Fruit fly (Drosophila melanogaster) whole organism, embryonic: ENCODE results near the gene CG1638.

Experiments used
- Bgb ChIP-seq: fragments of 200-800 bp; sonication (Bioruptor generic); IDR thresholded peaks from 2 replicates; pipeline ENCODE4 v1.3.6; 2022; ENCODE audit warnings: missing biosample characterization, missing genetic modification characterization; ENCODE audit not compliant: partially characterized antibody
- CG10462 ChIP-seq: fragments of 200-800 bp; sonication (Bioruptor generic); optimal IDR thresholded peaks from 2 replicates; lab custom pipeline; 2016; ENCODE audit warnings: missing biosample characterization, missing genetic modification characterization
- CG11504 ChIP-seq: fragments of 200-800 bp; sonication (Bioruptor generic); optimal IDR thresholded peaks from 3 replicates; lab custom pipeline; 2019; ENCODE audit warnings: missing biosample characterization, mild to moderate bottlenecking, missing genetic modification characterization, moderate library complexity
- CG11695 ChIP-seq: fragments of 200-800 bp; sonication (Bioruptor generic); IDR thresholded peaks from 3 replicates; pipeline ENCODE4 v1.3.6; 2022; ENCODE audit warnings: missing biosample characterization, missing genetic modification characterization
- CG12942 ChIP-seq: fragments of 200-800 bp; sonication (Bioruptor generic); optimal IDR thresholded peaks from 3 replicates; lab custom pipeline; 2016; ENCODE audit warnings: missing biosample characterization, missing genetic modification characterization
- CG13894 ChIP-seq: fragments of 200-800 bp; sonication (Bioruptor generic); optimal IDR thresholded peaks from 3 replicates; lab custom pipeline; 2018; ENCODE audit warnings: missing biosample characterization, mild to moderate bottlenecking, missing genetic modification characterization, moderate library complexity
- CG16863 ChIP-seq: fragments of 200-800 bp; sonication (Bioruptor generic); optimal IDR thresholded peaks from 3 replicates; lab custom pipeline; 2016; ENCODE audit warnings: missing biosample characterization, missing genetic modification characterization
- CG17361 ChIP-seq: fragments of 200-800 bp; sonication (Bioruptor generic); IDR thresholded peaks from 3 replicates; pipeline ENCODE4 v1.3.6; 2022; ENCODE audit warnings: missing biosample characterization, missing genetic modification characterization
- CG17385 ChIP-seq: fragments of 200-800 bp; sonication (Bioruptor generic); optimal IDR thresholded peaks from 3 replicates; lab custom pipeline; 2018; ENCODE audit warnings: missing biosample characterization, mild to moderate bottlenecking, missing genetic modification characterization
- CG17802 ChIP-seq: fragments of 200-800 bp; sonication (Bioruptor generic); optimal IDR thresholded peaks from 2 replicates; lab custom pipeline; 2018; ENCODE audit warnings: missing biosample characterization, mild to moderate bottlenecking, missing genetic modification characterization, moderate library complexity
- CG18011 ChIP-seq: fragments of 200-800 bp; sonication (Bioruptor generic); optimal IDR thresholded peaks from 2 replicates; lab custom pipeline; 2017; ENCODE audit warnings: missing biosample characterization, missing genetic modification characterization, mild to moderate bottlenecking, moderate library complexity, missing genotype
- CG30020 ChIP-seq: fragments of 200-800 bp; optimal IDR thresholded peaks from 2 replicates; lab custom pipeline; 2019; ENCODE audit warnings: missing biosample characterization, mild to moderate bottlenecking, missing genetic modification characterization, moderate library complexity
- CG32772 ChIP-seq: fragments of 200-800 bp; sonication (Bioruptor generic); IDR thresholded peaks from 2 replicates; pipeline ENCODE4 v1.3.6; 2022; ENCODE audit warnings: missing biosample characterization, missing genetic modification characterization
- CG3407 ChIP-seq: fragments of 200-800 bp; sonication (Bioruptor generic); optimal IDR thresholded peaks from 2 replicates; lab custom pipeline; 2018; ENCODE audit warnings: missing biosample characterization, mild to moderate bottlenecking, missing genetic modification characterization
- CG3995 ChIP-seq: fragments of 200-800 bp; sonication (Bioruptor generic); optimal IDR thresholded peaks from 3 replicates; lab custom pipeline; 2016; ENCODE audit warnings: missing biosample characterization, missing genetic modification characterization
- CG4617 ChIP-seq: fragments of 200-800 bp; sonication (Bioruptor generic); optimal IDR thresholded peaks from 3 replicates; lab custom pipeline; 2016; ENCODE audit warnings: missing biosample characterization, missing genetic modification characterization, borderline replicate concordance
- CG8765 ChIP-seq: fragments of 200-800 bp; sonication (Bioruptor generic); IDR thresholded peaks from 2 replicates; pipeline ENCODE4 v1.3.6; 2022; ENCODE audit warnings: missing biosample characterization, missing genetic modification characterization
- CoRest ChIP-seq: fragments of 200-800 bp; sonication (Bioruptor generic); optimal IDR thresholded peaks from 3 replicates; lab custom pipeline; 2018; ENCODE audit warnings: missing biosample characterization, mild to moderate bottlenecking, missing genetic modification characterization, moderate library complexity
- D19A ChIP-seq: fragments of 200-800 bp; optimal IDR thresholded peaks from 3 replicates; lab custom pipeline; 2019; ENCODE audit warnings: missing biosample characterization, mild to moderate bottlenecking, missing genetic modification characterization, moderate library complexity
- Doc3 ChIP-seq: fragments of 200-800 bp; sonication (Bioruptor generic); IDR thresholded peaks from 3 replicates; pipeline ENCODE4 v1.3.6; 2022; ENCODE audit warnings: missing biosample characterization, missing genetic modification characterization; ENCODE audit not compliant: partially characterized antibody
- Ets97D ChIP-seq: fragments of 200-800 bp; sonication (Bioruptor generic); optimal IDR thresholded peaks from 3 replicates; lab custom pipeline; 2016; ENCODE audit warnings: missing biosample characterization, missing genetic modification characterization
- GATAe ChIP-seq: fragments of 200-800 bp; sonication (Bioruptor generic); conservative IDR thresholded peaks from 2 replicates; pipeline ENCODE4 v1.3.6; 2022; ENCODE audit warnings: missing biosample characterization, missing genetic modification characterization
- HHEX ChIP-seq: fragments of 200-800 bp; sonication (Bioruptor generic); optimal IDR thresholded peaks from 3 replicates; lab custom pipeline; 2017; ENCODE audit warnings: missing biosample characterization, mild to moderate bottlenecking, missing genetic modification characterization, missing genetic modification reagents
- Lpt ChIP-seq: fragments of >200 bp; optimal IDR thresholded peaks from 2 replicates; lab custom pipeline; 2018; ENCODE audit warnings: missing biosample characterization, missing genetic modification characterization
- Nf-YA ChIP-seq: fragments of 200-800 bp; sonication (Bioruptor generic); IDR thresholded peaks from 2 replicates; pipeline ENCODE4 v1.3.6; 2022; ENCODE audit warnings: missing biosample characterization, missing genetic modification characterization
- Nf-YB ChIP-seq: fragments of 200-800 bp; sonication (Bioruptor generic); optimal IDR thresholded peaks from 3 replicates; lab custom pipeline; 2019; ENCODE audit warnings: missing biosample characterization, mild to moderate bottlenecking, missing genetic modification characterization, moderate library complexity
- Optix ChIP-seq: fragments of 200-800 bp; sonication (Bioruptor generic); IDR thresholded peaks from 3 replicates; pipeline ENCODE4 v1.3.6; 2022; ENCODE audit warnings: missing biosample characterization, missing genetic modification characterization
- PHDP ChIP-seq: fragments of 200-800 bp; sonication (Bioruptor generic); optimal IDR thresholded peaks from 3 replicates; lab custom pipeline; 2018; ENCODE audit warnings: missing biosample characterization, mild to moderate bottlenecking, missing genetic modification characterization, moderate library complexity
- Sry-δ ChIP-seq: fragments of 200-800 bp; sonication (Bioruptor generic); optimal IDR thresholded peaks from 2 replicates; lab custom pipeline; 2016; ENCODE audit warnings: missing biosample characterization, missing genetic modification characterization
- ara ChIP-seq: fragments of 200-800 bp; sonication (Bioruptor generic); IDR thresholded peaks from 2 replicates; pipeline ENCODE4 v1.3.6; 2022; ENCODE audit warnings: missing biosample characterization, missing genetic modification characterization
- ato ChIP-seq: fragments of 200-800 bp; sonication (Bioruptor generic); IDR thresholded peaks from 2 replicates; pipeline ENCODE4 v1.3.6; 2022; ENCODE audit warnings: missing biosample characterization, missing genetic modification characterization; ENCODE audit not compliant: partially characterized antibody
- caup ChIP-seq: fragments of 200-800 bp; sonication (Bioruptor generic); optimal IDR thresholded peaks from 3 replicates; lab custom pipeline; 2017; ENCODE audit warnings: missing biosample characterization, mild to moderate bottlenecking, missing genetic modification characterization, moderate library complexity; ENCODE audit not compliant: severe bottlenecking
- dan ChIP-seq: fragments of 200-800 bp; sonication (Bioruptor generic); IDR thresholded peaks from 2 replicates; pipeline ENCODE4 v1.3.6; 2022; ENCODE audit warnings: missing biosample characterization, missing genetic modification characterization
- danr ChIP-seq: fragments of 200-800 bp; sonication (Bioruptor generic); IDR thresholded peaks from 2 replicates; pipeline ENCODE4 v1.3.6; 2022; ENCODE audit warnings: missing biosample characterization, missing genetic modification characterization
- dpn ChIP-seq, 2 experiments: fragments of 200-800 bp; sonication (Bioruptor generic); optimal IDR thresholded peaks; 3 replicates each; lab custom pipeline; 2016; ENCODE audit warnings: missing biosample characterization in 2 of 2, missing genetic modification characterization in 2 of 2
- dysf ChIP-seq: fragments of 200-800 bp; sonication (Bioruptor generic); IDR thresholded peaks from 3 replicates; pipeline ENCODE4 v1.3.6; 2022; ENCODE audit warnings: missing biosample characterization, missing genetic modification characterization
- fd3F ChIP-seq: fragments of 200-800 bp; sonication (Bioruptor generic); optimal IDR thresholded peaks from 2 replicates; lab custom pipeline; 2018; ENCODE audit warnings: missing biosample characterization, mild to moderate bottlenecking, missing genetic modification characterization, moderate library complexity
- gce ChIP-seq: fragments of 200-800 bp; sonication (Bioruptor generic); IDR thresholded peaks from 3 replicates; pipeline ENCODE4 v1.3.6; 2022; ENCODE audit warnings: missing biosample characterization, missing genetic modification characterization
- gro ChIP-seq: fragments of 200-800 bp; sonication (Bioruptor generic); optimal IDR thresholded peaks from 2 replicates; lab custom pipeline; 2016; ENCODE audit warnings: missing biosample characterization, missing genetic modification characterization
- gsb ChIP-seq: fragments of 200-800 bp; sonication (Bioruptor generic); IDR thresholded peaks from 2 replicates; pipeline ENCODE4 v1.3.6; 2022; ENCODE audit warnings: missing biosample characterization, missing genetic modification characterization
- h ChIP-seq: fragments of >200 bp; optimal IDR thresholded peaks from 2 replicates; lab custom pipeline; 2017
- hb ChIP-seq: fragments of 200-800 bp; sonication (Bioruptor generic); IDR thresholded peaks from 3 replicates; pipeline ENCODE4 v1.3.6; 2022; ENCODE audit warnings: missing biosample characterization, missing genetic modification characterization; ENCODE audit not compliant: partially characterized antibody
- hbn ChIP-seq: fragments of 200-800 bp; sonication (Bioruptor generic); IDR thresholded peaks from 2 replicates; pipeline ENCODE4 v1.3.6; 2022; ENCODE audit warnings: missing biosample characterization, missing genetic modification characterization; ENCODE audit not compliant: partially characterized antibody
- hkb ChIP-seq, 2 experiments: fragments of 200-800 bp in 1 of 2; fragments of >200 bp in 1 of 2; sonication (Bioruptor generic) in 1 of 2; IDR thresholded peaks in 1 of 2; optimal IDR thresholded peaks in 1 of 2; 2 replicates each; pipeline versions ENCODE4 v1.3.6 to Lab custom; 2017 to 2022; ENCODE audit warnings: missing biosample characterization in 1 of 2, missing genetic modification characterization in 1 of 2
- nau ChIP-seq: fragments of 200-800 bp; sonication (Bioruptor generic); optimal IDR thresholded peaks from 3 replicates; lab custom pipeline; 2017; ENCODE audit warnings: missing biosample characterization, mild to moderate bottlenecking, missing genetic modification characterization, missing genetic modification reagents
- phol ChIP-seq: fragments of 200-800 bp; sonication (Bioruptor generic); optimal IDR thresholded peaks from 3 replicates; lab custom pipeline; 2018; ENCODE audit warnings: missing biosample characterization, mild to moderate bottlenecking, missing genetic modification characterization, moderate library complexity
- scrt ChIP-seq: fragments of 200-800 bp; sonication (Bioruptor generic); optimal IDR thresholded peaks from 2 replicates; lab custom pipeline; 2018; ENCODE audit warnings: missing biosample characterization, mild to moderate bottlenecking, missing genetic modification characterization, moderate library complexity
- sisA ChIP-seq: fragments of 200-800 bp; sonication (Bioruptor generic); IDR thresholded peaks from 2 replicates; pipeline ENCODE4 v1.3.6; 2022; ENCODE audit warnings: missing biosample characterization, missing genetic modification characterization
- sna ChIP-seq: fragments of 200-800 bp; sonication (Bioruptor generic); IDR thresholded peaks from 2 replicates; pipeline ENCODE4 v1.3.6; 2022; ENCODE audit warnings: missing biosample characterization, missing genetic modification characterization; ENCODE audit not compliant: partially characterized antibody
- tin ChIP-seq: fragments of 200-800 bp; sonication (Bioruptor generic); optimal IDR thresholded peaks from 3 replicates; lab custom pipeline; 2016; ENCODE audit warnings: missing biosample characterization, missing genetic modification characterization

Gene CG1638

dm6 chr3R:31609413-31610054 lies 19.2 kb downstream of the CG1638 start (continued):
- TF ChIP-seq dan (GFP tag; lab: Robert Waterston, UW), result no peak
- no peak for TF ChIP-seq hkb (optimal IDR thresholded peaks at IDR 0.05; lab: Kevin White, UChicago)
- no peak for TF ChIP-seq hkb (GFP tag; IDR thresholded peaks at IDR 0.05; lab: Robert Waterston, UW)
- no peak for TF ChIP-seq Optix (GFP tag; lab: Robert Waterston, UW)
- no peak for TF ChIP-seq GATAe
- TF ChIP-seq CG3995 (GFP tag; lab: Kevin White, UChicago), result no peak
- no peak for TF ChIP-seq CG10462 (GFP tag; lab: Kevin White, UChicago)
- no peak for TF ChIP-seq Nf-YA (GFP tag; lab: Robert Waterston, UW)
- TF ChIP-seq Nf-YB, result peak; percentile 4
- no peak for TF ChIP-seq CG3407 (GFP tag; lab: Kevin White, UChicago)
- TF ChIP-seq gro (GFP tag; lab: Kevin White, UChicago), result peak; percentile 28
- no peak for TF ChIP-seq CG12942 (GFP tag; lab: Kevin White, UChicago)
- peak; percentile 31 to 40 for TF ChIP-seq dpn (GFP tag; optimal IDR thresholded peaks at IDR 0.05; lab: Kevin White, UChicago)
- TF ChIP-seq fd3F (GFP tag; lab: Kevin White, UChicago), result no peak
- TF ChIP-seq CG13894, result peak; percentile 85
- no peak for TF ChIP-seq ato (GFP tag; lab: Robert Waterston, UW)
- TF ChIP-seq CG17361 (GFP tag; lab: Robert Waterston, UW), result no peak
- peak; percentile 38 for TF ChIP-seq D19A
- peak; percentile 11 for TF ChIP-seq scrt (GFP tag; lab: Kevin White, UChicago)
- TF ChIP-seq PHDP (tag; lab: Kevin White, UChicago), result peak; percentile 49
- peak; percentile 85 for TF ChIP-seq Sry-δ (GFP tag; lab: Kevin White, UChicago)
- peak; percentile 69 for TF ChIP-seq Ets97D (GFP tag; lab: Kevin White, UChicago)
- no peak for TF ChIP-seq hbn (GFP tag; lab: Robert Waterston, UW)
- no peak for TF ChIP-seq Doc3 (GFP tag; lab: Robert Waterston, UW)
- TF ChIP-seq CG18011 (GFP tag; lab: Kevin White, UChicago), result no peak
- TF ChIP-seq phol (tag; lab: Kevin White, UChicago), result no peak
- no peak for TF ChIP-seq hb
- TF ChIP-seq CoRest (tag; lab: Kevin White, UChicago), result peak; percentile 5
- no peak for TF ChIP-seq CG11695 (GFP tag; lab: Robert Waterston, UW)
- no peak for TF ChIP-seq CG32772 (GFP tag; lab: Robert Waterston, UW)
- TF ChIP-seq CG8765 (GFP tag; lab: Robert Waterston, UW), result no peak
- no peak for TF ChIP-seq CG17802 (tag; lab: Kevin White, UChicago)
- no peak for TF ChIP-seq CG30020 (tag; lab: Kevin White, UChicago)
- TF ChIP-seq dysf, result no peak
- TF ChIP-seq nau (GFP tag; lab: Kevin White, UChicago), result no peak
- peak; percentile 20 for TF ChIP-seq CG4617 (GFP tag; lab: Kevin White, UChicago)
- no peak for TF ChIP-seq gsb (GFP tag; lab: Robert Waterston, UW)
- no peak for TF ChIP-seq danr (GFP tag; lab: Robert Waterston, UW)
- no peak for TF ChIP-seq Bgb (GFP tag; lab: Robert Waterston, UW)
- TF ChIP-seq h (lab: Kevin White, UChicago), result no peak
- TF ChIP-seq CG11504, result peak; percentile 24
- TF ChIP-seq tin, result peak; percentile 22
- peak; percentile 39 for TF ChIP-seq CG17385 (GFP tag; lab: Kevin White, UChicago)
- no peak for TF ChIP-seq Lpt
- no peak for TF ChIP-seq gce (GFP tag; lab: Robert Waterston, UW)
- no peak for TF ChIP-seq CG16863 (GFP tag; lab: Kevin White, UChicago)
- no peak for TF ChIP-seq ara
- TF ChIP-seq sisA (GFP tag; lab: Robert Waterston, UW), result no peak
- TF ChIP-seq caup (GFP tag; lab: Kevin White, UChicago), result peak; percentile 72
- no peak for TF ChIP-seq sna (GFP tag; lab: Robert Waterston, UW)
- TF ChIP-seq HHEX (GFP tag; lab: Kevin White, UChicago), result no peak
